Fruit fly (Drosophila melanogaster) whole organism, embryonic: ENCODE results near the gene Cchl.
A peak's percentile ranks its signal among the peaks of the same experiment; 100 is the strongest.

Experiments
- Atf-2 ChIP-seq: fragments of 200-800 bp; sonication (Bioruptor generic); optimal IDR thresholded peaks from 2 replicates; lab custom pipeline; 2016; ENCODE audit warnings: missing biosample characterization, missing genetic modification characterization
- B-H1 ChIP-seq: fragments of 200-800 bp; sonication (Bioruptor generic); IDR thresholded peaks from 3 replicates; pipeline ENCODE4 v1.3.6; 2022; ENCODE audit warnings: missing biosample characterization, missing genetic modification characterization
- CG11085 ChIP-seq: fragments of 200-800 bp; sonication (Bioruptor generic); IDR thresholded peaks from 2 replicates; pipeline ENCODE4 v1.3.6; 2022; ENCODE audit warnings: missing biosample characterization, missing genetic modification characterization
- CG11504 ChIP-seq: fragments of 200-800 bp; sonication (Bioruptor generic); optimal IDR thresholded peaks from 3 replicates; lab custom pipeline; 2019; ENCODE audit warnings: missing biosample characterization, mild to moderate bottlenecking, missing genetic modification characterization, moderate library complexity
- CG12104 ChIP-seq: fragments of 200-800 bp; sonication (Bioruptor generic); optimal IDR thresholded peaks from 3 replicates; lab custom pipeline; 2016; ENCODE audit warnings: missing biosample characterization, missing genetic modification characterization
- CG12942 ChIP-seq: fragments of 200-800 bp; sonication (Bioruptor generic); optimal IDR thresholded peaks from 3 replicates; lab custom pipeline; 2016; ENCODE audit warnings: missing biosample characterization, missing genetic modification characterization
- CG13287 ChIP-seq: fragments of 200-800 bp; sonication (Bioruptor generic); IDR thresholded peaks from 2 replicates; pipeline ENCODE4 v1.3.6; 2022; ENCODE audit warnings: missing biosample characterization, missing genetic modification characterization; ENCODE audit not compliant: partially characterized antibody
- CG13424 ChIP-seq: fragments of 200-800 bp; sonication (Bioruptor generic); optimal IDR thresholded peaks from 2 replicates; lab custom pipeline; 2019; ENCODE audit warnings: missing biosample characterization, mild to moderate bottlenecking, missing genetic modification characterization, moderate library complexity
- CG15011 ChIP-seq: fragments of 200-800 bp; sonication (Bioruptor generic); optimal IDR thresholded peaks from 3 replicates; lab custom pipeline; 2018; ENCODE audit warnings: missing biosample characterization, mild to moderate bottlenecking, missing genetic modification characterization
- CG17186 ChIP-seq: fragments of 200-800 bp; sonication (Bioruptor generic); optimal IDR thresholded peaks from 3 replicates; lab custom pipeline; 2017; ENCODE audit warnings: missing biosample characterization, missing genetic modification reagents, missing genetic modification characterization
- CG1792 ChIP-seq: fragments of 200-800 bp; sonication (Bioruptor generic); optimal IDR thresholded peaks from 2 replicates; lab custom pipeline; 2016; ENCODE audit warnings: missing biosample characterization, missing genetic modification characterization
- CG32772 ChIP-seq: fragments of 200-800 bp; sonication (Bioruptor generic); IDR thresholded peaks from 2 replicates; pipeline ENCODE4 v1.3.6; 2022; ENCODE audit warnings: missing biosample characterization, missing genetic modification characterization
- CG4282 ChIP-seq: fragments of 200-800 bp; sonication (Bioruptor generic); optimal IDR thresholded peaks from 2 replicates; lab custom pipeline; 2016; ENCODE audit warnings: missing biosample characterization, missing genetic modification characterization
- CG6254 ChIP-seq: fragments of 200-800 bp; sonication (Bioruptor generic); optimal IDR thresholded peaks from 3 replicates; lab custom pipeline; 2017; ENCODE audit warnings: mild to moderate bottlenecking, missing biosample characterization, missing genetic modification reagents, missing genetic modification characterization
- CG7786 ChIP-seq: fragments of 200-800 bp; sonication (Bioruptor generic); optimal IDR thresholded peaks from 2 replicates; lab custom pipeline; 2016; ENCODE audit warnings: missing biosample characterization, missing genetic modification characterization
- CG9727 ChIP-seq: fragments of 200-800 bp; sonication (Bioruptor generic); optimal IDR thresholded peaks from 3 replicates; lab custom pipeline; 2017; ENCODE audit warnings: missing biosample characterization, mild to moderate bottlenecking, missing genetic modification characterization
- CG9932 ChIP-seq: fragments of 200-800 bp; sonication (Bioruptor generic); IDR thresholded peaks from 2 replicates; pipeline ENCODE4 v1.3.6; 2022; ENCODE audit warnings: missing biosample characterization, missing genetic modification characterization
- CoRest ChIP-seq: fragments of 200-800 bp; sonication (Bioruptor generic); optimal IDR thresholded peaks from 3 replicates; lab custom pipeline; 2018; ENCODE audit warnings: missing biosample characterization, mild to moderate bottlenecking, missing genetic modification characterization, moderate library complexity
- CrebB ChIP-seq: fragments of 200-800 bp; sonication (Bioruptor generic); optimal IDR thresholded peaks from 3 replicates; lab custom pipeline; 2018; ENCODE audit warnings: missing biosample characterization, mild to moderate bottlenecking, missing genetic modification characterization
- D ChIP-seq, 2 experiments: fragments of 200-800 bp in 1 of 2; fragments of >200 bp in 1 of 2; sonication (Bioruptor generic) in 1 of 2; optimal IDR thresholded peaks; 2 replicates in 1 of 2; 3 replicates in 1 of 2; lab custom pipeline; 2017; ENCODE audit warnings: mild to moderate bottlenecking in 1 of 2, missing biosample characterization in 1 of 2, missing genetic modification characterization in 1 of 2, missing genetic modification reagents in 1 of 2
- Dll ChIP-seq: fragments of 200-800 bp; sonication (Bioruptor generic); IDR thresholded peaks from 4 replicates; pipeline ENCODE4 v1.3.6; 2022; ENCODE audit warnings: missing biosample characterization, missing genetic modification characterization; ENCODE audit not compliant: partially characterized antibody
- ERR ChIP-seq: fragments of 200-800 bp; sonication (Bioruptor generic); optimal IDR thresholded peaks from 2 replicates; lab custom pipeline; 2016; ENCODE audit warnings: missing biosample characterization, missing genetic modification characterization
- Ets97D ChIP-seq: fragments of 200-800 bp; sonication (Bioruptor generic); optimal IDR thresholded peaks from 3 replicates; lab custom pipeline; 2016; ENCODE audit warnings: missing biosample characterization, missing genetic modification characterization
- Gsc ChIP-seq: fragments of 200-800 bp; sonication (Bioruptor generic); IDR thresholded peaks from 2 replicates; pipeline ENCODE4 v1.3.6; 2022; ENCODE audit warnings: missing biosample characterization, missing genetic modification characterization
- H15 ChIP-seq: fragments of 200-800 bp; sonication (Bioruptor generic); IDR thresholded peaks from 3 replicates; pipeline ENCODE4 v1.3.6; 2022; ENCODE audit warnings: missing biosample characterization, missing genetic modification characterization
- HLH4C ChIP-seq: fragments of 200-800 bp; sonication (Bioruptor generic); IDR thresholded peaks from 3 replicates; pipeline ENCODE4 v1.3.6; 2022; ENCODE audit warnings: missing biosample characterization, missing genetic modification characterization; ENCODE audit not compliant: partially characterized antibody
- HLH54F ChIP-seq: fragments of 200-800 bp; sonication (Bioruptor generic); optimal IDR thresholded peaks from 3 replicates; lab custom pipeline; 2016; ENCODE audit warnings: missing biosample characterization, missing genetic modification characterization
- HmgZ ChIP-seq: fragments of 200-800 bp; sonication (Bioruptor generic); optimal IDR thresholded peaks from 2 replicates; lab custom pipeline; 2018; ENCODE audit warnings: missing biosample characterization, mild to moderate bottlenecking, missing genetic modification characterization
- Hr51 ChIP-seq, 2 experiments: fragments of 200-800 bp; sonication (Bioruptor generic); optimal IDR thresholded peaks; 2 replicates in 1 of 2; 3 replicates in 1 of 2; lab custom pipeline; 2016 to 2018; ENCODE audit warnings: missing biosample characterization in 2 of 2, missing genetic modification characterization in 2 of 2, mild to moderate bottlenecking in 1 of 2, moderate library complexity in 1 of 2
- Max ChIP-seq: fragments of 200-800 bp; sonication (Bioruptor generic); optimal IDR thresholded peaks from 2 replicates; lab custom pipeline; 2016; ENCODE audit warnings: missing biosample characterization, mild to moderate bottlenecking, missing genetic modification characterization
- NK7.1 ChIP-seq: fragments of 200-800 bp; sonication (Bioruptor generic); optimal IDR thresholded peaks from 3 replicates; lab custom pipeline; 2016; ENCODE audit warnings: missing biosample characterization, missing genetic modification characterization
- Nf-YA ChIP-seq: fragments of 200-800 bp; sonication (Bioruptor generic); IDR thresholded peaks from 2 replicates; pipeline ENCODE4 v1.3.6; 2022; ENCODE audit warnings: missing biosample characterization, missing genetic modification characterization
- Opbp ChIP-seq: fragments of 200-800 bp; sonication (Bioruptor generic); IDR thresholded peaks from 3 replicates; pipeline ENCODE4 v1.3.6; 2022; ENCODE audit warnings: missing biosample characterization, missing genetic modification characterization; ENCODE audit not compliant: partially characterized antibody
- ac ChIP-seq: fragments of 200-800 bp; sonication (Bioruptor generic); optimal IDR thresholded peaks from 3 replicates; lab custom pipeline; 2017; ENCODE audit warnings: missing biosample characterization, mild to moderate bottlenecking, missing genetic modification characterization
- chn ChIP-seq: fragments of 200-800 bp; sonication (Bioruptor generic); optimal IDR thresholded peaks from 2 replicates; lab custom pipeline; 2016; ENCODE audit warnings: missing biosample characterization, missing genetic modification characterization
- dysf ChIP-seq: fragments of 200-800 bp; sonication (Bioruptor generic); IDR thresholded peaks from 3 replicates; pipeline ENCODE4 v1.3.6; 2022; ENCODE audit warnings: missing biosample characterization, missing genetic modification characterization
- fru ChIP-seq: fragments of >200 bp; optimal IDR thresholded peaks from 2 replicates; lab custom pipeline; 2017
- gsb-n ChIP-seq: fragments of 200-800 bp; sonication (Bioruptor generic); optimal IDR thresholded peaks from 3 replicates; lab custom pipeline; 2018; ENCODE audit warnings: missing biosample characterization, mild to moderate bottlenecking, missing genetic modification characterization
- hth ChIP-seq: fragments of >200 bp; optimal IDR thresholded peaks from 2 replicates; lab custom pipeline; 2017; ENCODE audit warnings: inconsistent platforms
- lbe ChIP-seq: fragments of 200-800 bp; sonication (Bioruptor generic); optimal IDR thresholded peaks from 2 replicates; lab custom pipeline; 2016; ENCODE audit warnings: missing biosample characterization, mild to moderate bottlenecking, missing genetic modification characterization
- luna ChIP-seq: fragments of 200-800 bp; sonication (Bioruptor generic); optimal IDR thresholded peaks from 2 replicates; lab custom pipeline; 2016; ENCODE audit warnings: missing biosample characterization, missing genetic modification characterization
- maf-S ChIP-seq: fragments of 200-800 bp; sonication (Bioruptor generic); optimal IDR thresholded peaks from 2 replicates; lab custom pipeline; 2016; ENCODE audit warnings: missing biosample characterization, missing genetic modification characterization
- nau ChIP-seq: fragments of 200-800 bp; sonication (Bioruptor generic); optimal IDR thresholded peaks from 3 replicates; lab custom pipeline; 2017; ENCODE audit warnings: missing biosample characterization, mild to moderate bottlenecking, missing genetic modification characterization, missing genetic modification reagents
- onecut ChIP-seq: fragments of 200-800 bp; sonication (Bioruptor generic); IDR thresholded peaks from 2 replicates; pipeline ENCODE4 v1.3.6; 2022; ENCODE audit warnings: missing biosample characterization, missing genetic modification characterization
- phol ChIP-seq: fragments of 200-800 bp; sonication (Bioruptor generic); optimal IDR thresholded peaks from 3 replicates; lab custom pipeline; 2018; ENCODE audit warnings: missing biosample characterization, mild to moderate bottlenecking, missing genetic modification characterization, moderate library complexity
- sna ChIP-seq: fragments of 200-800 bp; sonication (Bioruptor generic); IDR thresholded peaks from 2 replicates; pipeline ENCODE4 v1.3.6; 2022; ENCODE audit warnings: missing biosample characterization, missing genetic modification characterization; ENCODE audit not compliant: partially characterized antibody
- so ChIP-seq: fragments of 200-800 bp; sonication (Bioruptor generic); IDR thresholded peaks from 3 replicates; pipeline ENCODE4 v1.3.6; 2022; ENCODE audit warnings: missing biosample characterization, missing genetic modification characterization
- sqz ChIP-seq: fragments of 200-800 bp; sonication (Bioruptor generic); optimal IDR thresholded peaks from 3 replicates; lab custom pipeline; 2018; ENCODE audit warnings: missing biosample characterization, mild to moderate bottlenecking, missing genetic modification characterization
- tna ChIP-seq: fragments of 200-800 bp; sonication (Bioruptor generic); IDR thresholded peaks from 2 replicates; pipeline ENCODE4 v1.3.6; 2022; ENCODE audit warnings: missing biosample characterization, missing genetic modification characterization; ENCODE audit not compliant: partially characterized antibody
- trh ChIP-seq: fragments of 200-800 bp; sonication (Bioruptor generic); optimal IDR thresholded peaks from 2 replicates; lab custom pipeline; 2016; ENCODE audit warnings: missing biosample characterization, missing genetic modification characterization

Cchl gene

dm6 chr3R:22023041-22023626, 4.1 kb downstream of the Cchl start, which contains the start of the genes Mitofilin and mRpL35 (continued):
- TF ChIP-seq maf-S (GFP tag; lab: Kevin White, UChicago) (peak; percentile 31), CG11504 (no peak), Atf-2 (peak; percentile 50), CG11085 (no peak), Dll (GFP tag; lab: Robert Waterston, UW) (peak; percentile 66), sqz (GFP tag; lab: Kevin White, UChicago) (no peak), gsb-n (tag; lab: Kevin White, UChicago) (no peak), CG9727 (GFP tag; lab: Kevin White, UChicago) (peak; percentile 37), luna (GFP tag; lab: Kevin White, UChicago) (peak; percentile 56), HLH54F (GFP tag; lab: Kevin White, UChicago) (peak; percentile 47), hth (lab: Kevin White, UChicago) (no peak), fru (lab: Kevin White, UChicago) (no peak), lbe (GFP tag; lab: Kevin White, UChicago) (no peak), Hr51 (GFP tag; optimal IDR thresholded peaks at IDR 0.05; lab: Kevin White, UChicago) (peak in 1 of 2 experiments; percentile 29), CG15011 (GFP tag; lab: Kevin White, UChicago) (no peak), CG9932 (peak; percentile 61), onecut (GFP tag; lab: Robert Waterston, UW) (peak; percentile 3; the same call in 1 of the 2 replicates), Ets97D (GFP tag; lab: Kevin White, UChicago) (peak; percentile 46), phol (tag; lab: Kevin White, UChicago) (peak; percentile 55), chn (GFP tag; lab: Kevin White, UChicago) (peak; percentile 33), Opbp (GFP tag; lab: Robert Waterston, UW) (peak; percentile 26; the same call in 2 of the 3 replicates), CG32772 (GFP tag; lab: Robert Waterston, UW) (no peak), tna (GFP tag; lab: Robert Waterston, UW) (no peak), CG12942 (GFP tag; lab: Kevin White, UChicago) (peak; percentile 4), H15 (GFP tag; lab: Robert Waterston, UW) (0 out of 3 replicates have a peak, but pooled peaks have one; percentile 7), CG17186 (peak; percentile 2), CG6254 (GFP tag; lab: Kevin White, UChicago) (no peak), CG7786 (peak; percentile 57), D (optimal IDR thresholded peaks at IDR 0.05; lab: Kevin White, UChicago) (no peak), D (GFP tag; optimal IDR thresholded peaks at IDR 0.05; lab: Kevin White, UChicago) (no peak), so (GFP tag; lab: Robert Waterston, UW) (no peak), ERR (GFP tag; lab: Kevin White, UChicago) (no peak), B-H1 (GFP tag; lab: Robert Waterston, UW) (no peak), CG13424 (tag; lab: Kevin White, UChicago) (peak; percentile 37), CoRest (tag; lab: Kevin White, UChicago) (peak; percentile 67), CG12104 (peak; percentile 11), CG13287 (peak; percentile 43), HLH4C (GFP tag; lab: Robert Waterston, UW) (peak; percentile 33; the same call in 1 of the 3 replicates), Max (GFP tag; lab: Kevin White, UChicago) (peak; percentile 42), ac (GFP tag; lab: Kevin White, UChicago) (no peak), NK7.1 (peak; percentile 24), dysf (peak; percentile 23; the same call in 1 of the 3 replicates), CG1792 (GFP tag; lab: Kevin White, UChicago) (peak; percentile 39), trh (no peak), nau (no peak), Nf-YA (GFP tag; lab: Robert Waterston, UW) (no peak), sna (GFP tag; lab: Robert Waterston, UW) (peak; percentile 54), HmgZ (tag; lab: Kevin White, UChicago) (peak; percentile 9), Gsc (no peak), CrebB (tag; lab: Kevin White, UChicago) (no peak), CG4282 (GFP tag; lab: Kevin White, UChicago) (no peak)
